Worm (Caenorhabditis elegans) whole organism, mixed stage, embryonic: Measurements from ENCODE around the gene pqn-31.

ENCODE experiments used
- M03D4.4 ChIP-seq: sonication (generic microtip); optimal IDR thresholded peaks from 2 replicates; lab custom pipeline; 2017; ENCODE audit warnings: mild to moderate bottlenecking, missing genetic modification characterization, missing compliant biosample characterization
- bed-3 ChIP-seq: fragments of 200-800 bp; sonication (Bioruptor generic); optimal IDR thresholded peaks from 3 replicates; lab custom pipeline; 2018; ENCODE audit warnings: mild to moderate bottlenecking, missing genetic modification characterization, moderate library complexity, missing compliant biosample characterization
- blmp-1 ChIP-seq: fragments of 150-350 bp; optimal IDR thresholded peaks from 2 replicates; lab custom pipeline; 2014; ENCODE audit warnings: missing biosample characterization, missing genetic modification characterization
- ceh-39 ChIP-seq: fragments of 150-350 bp; optimal IDR thresholded peaks from 2 replicates; lab custom pipeline; 2014; ENCODE audit warnings: missing biosample characterization, missing genetic modification characterization
- ceh-43 ChIP-seq: fragments of 200-800 bp; sonication (Bioruptor generic); optimal IDR thresholded peaks from 2 replicates; lab custom pipeline; 2018; ENCODE audit warnings: mild to moderate bottlenecking, missing genetic modification characterization, moderate library complexity, missing compliant biosample characterization
- ceh-83 ChIP-seq: fragments of 200-800 bp; sonication (Bioruptor generic); optimal IDR thresholded peaks from 2 replicates; lab custom pipeline; 2018; ENCODE audit warnings: mild to moderate bottlenecking, missing genetic modification characterization, missing compliant biosample characterization
- ces-1 ChIP-seq: fragments of 150-350 bp; optimal IDR thresholded peaks from 2 replicates; lab custom pipeline; 2014; ENCODE audit warnings: missing biosample characterization, missing genetic modification reagents, missing genetic modification characterization
- drap-1 ChIP-seq: fragments of 200-800 bp; sonication (Bioruptor generic); optimal IDR thresholded peaks from 3 replicates; lab custom pipeline; 2018; ENCODE audit warnings: mild to moderate bottlenecking, missing genetic modification characterization, missing compliant biosample characterization
- elt-1 ChIP-seq: sonication (generic microtip); optimal IDR thresholded peaks from 2 replicates; lab custom pipeline; 2017; ENCODE audit warnings: missing genetic modification characterization, mild to moderate bottlenecking, missing compliant biosample characterization, antibody characterized with exemption, moderate library complexity, borderline replicate concordance; ENCODE audit not compliant: insufficient read depth
- elt-3 ChIP-seq: fragments of 150-350 bp; optimal IDR thresholded peaks from 2 replicates; lab custom pipeline; 2014; ENCODE audit warnings: missing biosample characterization, missing genetic modification characterization
- flh-1 ChIP-seq: fragments of 200-800 bp; sonication (Bioruptor generic); optimal IDR thresholded peaks from 2 replicates; lab custom pipeline; 2018; ENCODE audit warnings: mild to moderate bottlenecking, missing genetic modification characterization, moderate library complexity, missing compliant biosample characterization
- ham-2 ChIP-seq: fragments of 200-800 bp; sonication (Bioruptor generic); optimal IDR thresholded peaks from 2 replicates; lab custom pipeline; 2018; ENCODE audit warnings: mild to moderate bottlenecking, missing genetic modification characterization, missing compliant biosample characterization
- hlh-1 ChIP-seq: fragments of 150-350 bp; optimal IDR thresholded peaks from 2 replicates; lab custom pipeline; 2014; ENCODE audit warnings: missing biosample characterization, missing genetic modification reagents, missing genetic modification characterization
- lin-13 ChIP-seq: fragments of 150-350 bp; optimal IDR thresholded peaks from 2 replicates; lab custom pipeline; 2014; ENCODE audit warnings: missing biosample characterization, missing genetic modification characterization
- lin-32 ChIP-seq: fragments of 200-800 bp; sonication (Bioruptor generic); optimal IDR thresholded peaks from 2 replicates; lab custom pipeline; 2018; ENCODE audit warnings: mild to moderate bottlenecking, missing genetic modification characterization, missing compliant biosample characterization
- mab-5 ChIP-seq: fragments of 150-350 bp; optimal IDR thresholded peaks from 2 replicates; lab custom pipeline; 2014; ENCODE audit warnings: missing biosample characterization, missing genetic modification characterization
- mep-1 ChIP-seq: fragments of 150-350 bp; optimal IDR thresholded peaks from 2 replicates; lab custom pipeline; 2017; ENCODE audit warnings: missing biosample characterization, missing genetic modification reagents, missing genetic modification characterization, inconsistent platforms
- mls-2 ChIP-seq: sonication (generic microtip); optimal IDR thresholded peaks from 2 replicates; lab custom pipeline; 2016; ENCODE audit warnings: mild to moderate bottlenecking, missing genetic modification characterization, moderate library complexity, missing compliant biosample characterization
- nhr-12 ChIP-seq: fragments of 150-350 bp; optimal IDR thresholded peaks from 2 replicates; lab custom pipeline; 2014; ENCODE audit warnings: missing biosample characterization, missing genetic modification characterization
- nhr-2 ChIP-seq: fragments of 150-350 bp; optimal IDR thresholded peaks from 2 replicates; lab custom pipeline; 2014; ENCODE audit warnings: missing biosample characterization, missing genetic modification characterization
- nhr-237 ChIP-seq: fragments of 150-350 bp; optimal IDR thresholded peaks from 2 replicates; lab custom pipeline; 2014; ENCODE audit warnings: missing biosample characterization, missing genetic modification characterization
- nhr-28 ChIP-seq: fragments of 150-350 bp; optimal IDR thresholded peaks from 2 replicates; lab custom pipeline; 2014; ENCODE audit warnings: missing biosample characterization, missing genetic modification characterization
- nhr-76 ChIP-seq: sonication (generic microtip); optimal IDR thresholded peaks from 2 replicates; lab custom pipeline; 2017; ENCODE audit warnings: missing biosample characterization, missing genetic modification characterization
- pha-4 ChIP-seq: fragments of 150-350 bp; optimal IDR thresholded peaks from 2 replicates; lab custom pipeline; 2018; ENCODE audit warnings: missing biosample characterization, missing genetic modification reagents, missing genetic modification characterization
- sem-2 ChIP-seq: fragments of 200-800 bp; sonication (Bioruptor generic); optimal IDR thresholded peaks from 2 replicates; lab custom pipeline; 2018; ENCODE audit warnings: mild to moderate bottlenecking, missing genetic modification characterization, missing compliant biosample characterization
- snpc-4 ChIP-seq: fragments of 150-350 bp; optimal IDR thresholded peaks from 2 replicates; lab custom pipeline; 2014; ENCODE audit warnings: missing biosample characterization, missing genetic modification characterization
- sptf-1 ChIP-seq: sonication (generic microtip); optimal IDR thresholded peaks from 2 replicates; lab custom pipeline; 2017; ENCODE audit warnings: mild to moderate bottlenecking, missing genetic modification characterization, moderate library complexity, missing compliant biosample characterization
- tbx-8 ChIP-seq: fragments of 200-800 bp; sonication (Bioruptor generic); optimal IDR thresholded peaks from 2 replicates; lab custom pipeline; 2018; ENCODE audit warnings: mild to moderate bottlenecking, missing genetic modification characterization, moderate library complexity, missing compliant biosample characterization
- unc-120 ChIP-seq: sonication (generic microtip); optimal IDR thresholded peaks from 2 replicates; lab custom pipeline; 2017; ENCODE audit warnings: missing genetic modification characterization, missing compliant biosample characterization; ENCODE audit not compliant: poor library complexity, severe bottlenecking
- unc-62 ChIP-seq: fragments of 150-350 bp; optimal IDR thresholded peaks from 2 replicates; lab custom pipeline; 2014; ENCODE audit warnings: missing biosample characterization, missing genetic modification reagents, missing genetic modification characterization
- zip-8 ChIP-seq: fragments of 150-350 bp; optimal IDR thresholded peaks from 2 replicates; lab custom pipeline; 2014; ENCODE audit warnings: missing biosample characterization, missing genetic modification characterization
- ztf-11 ChIP-seq: fragments of 150-350 bp; optimal IDR thresholded peaks from 2 replicates; lab custom pipeline; 2014; ENCODE audit warnings: missing biosample characterization, missing genetic modification characterization

The pqn-31 gene

DNA sequence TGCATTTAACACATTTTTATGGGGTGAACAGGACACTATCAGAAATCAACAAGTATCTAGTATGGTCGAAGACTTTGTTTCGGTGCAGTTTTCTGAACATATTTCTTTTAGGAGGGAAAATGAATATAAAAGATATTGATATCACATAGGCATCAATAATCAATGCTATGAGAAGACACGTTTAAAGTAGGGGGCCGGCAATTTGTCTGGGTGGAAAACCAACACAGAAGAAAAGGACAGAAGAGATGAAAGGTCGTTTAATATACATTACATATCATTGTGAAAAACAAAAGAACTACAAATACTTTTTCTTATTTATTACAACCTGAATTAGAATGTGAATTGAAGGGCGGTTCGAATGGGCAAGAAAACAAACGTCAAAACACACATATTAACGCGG, 43.0 kb downstream of the pqn-31 start:
- no peak for TF ChIP-seq ceh-83 (GFP tag; lab: Kevin White, UChicago)
- no peak for TF ChIP-seq bed-3 (GFP tag; lab: Kevin White, UChicago)
- no peak for TF ChIP-seq ceh-39 (tag; lab: Kevin White, UChicago)
- no peak for TF ChIP-seq hlh-1 (tag; lab: Kevin White, UChicago)
- no peak for TF ChIP-seq nhr-28
- no peak for TF ChIP-seq ztf-11
- no peak for TF ChIP-seq snpc-4
- no peak for TF ChIP-seq pha-4 (tag; lab: Kevin White, UChicago)

DNA sequence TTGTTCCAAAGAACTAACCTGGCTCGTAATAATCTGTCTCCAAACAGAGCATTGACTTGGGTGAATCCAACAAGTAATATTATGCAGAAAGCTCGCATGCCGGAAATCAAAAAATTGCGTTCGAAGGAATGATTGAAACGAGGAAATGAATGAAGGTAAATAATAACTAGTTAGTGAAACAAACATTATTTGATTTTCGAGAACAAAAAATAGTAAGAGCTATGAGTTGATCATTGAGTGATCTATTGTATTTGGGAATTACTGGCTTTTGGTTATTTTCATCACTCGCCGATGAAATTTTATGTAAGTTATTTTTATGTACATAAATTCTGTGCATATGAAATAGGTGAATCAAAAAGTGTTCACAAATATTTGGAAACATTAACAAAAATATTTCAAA, 45.4 kb downstream of the pqn-31 start, which contains the start of gene B0222.5:
Gene B0222.5, minus strand, starts transcription at position 101 of the 400 bp plus-strand sequence.
- TF ChIP-seq ceh-43 (GFP tag; lab: Kevin White, UChicago) (no peak), sptf-1 (tag; lab: Kevin White, UChicago) (no peak), ceh-83 (GFP tag; lab: Kevin White, UChicago) (no peak), nhr-2 (tag; lab: Kevin White, UChicago) (no peak), ces-1 (no peak), nhr-28 (no peak), blmp-1 (no peak), sem-2 (GFP tag; lab: Kevin White, UChicago) (no peak), M03D4.4 (tag; lab: Kevin White, UChicago) (no peak), lin-32 (GFP tag; lab: Kevin White, UChicago) (no peak), tbx-8 (GFP tag; lab: Kevin White, UChicago) (no peak), nhr-12 (tag; lab: Kevin White, UChicago) (no peak), unc-120 (no peak), drap-1 (GFP tag; lab: Kevin White, UChicago) (no peak)
- TF ChIP-seq, all 35 proteins: peak for 0

- TF ChIP-seq bed-3 (GFP tag; lab: Kevin White, UChicago), result no peak
- no peak for TF ChIP-seq ces-1
- no peak for TF ChIP-seq nhr-2 (tag; lab: Kevin White, UChicago)
- no peak for TF ChIP-seq tbx-8 (GFP tag; lab: Kevin White, UChicago)
- TF ChIP-seq M03D4.4 (tag; lab: Kevin White, UChicago), result no peak
- no peak for TF ChIP-seq nhr-28
- TF ChIP-seq flh-1, result no peak
- no peak for TF ChIP-seq elt-1 (tag; lab: Kevin White, UChicago)
- no peak for TF ChIP-seq mls-2 (tag; lab: Kevin White, UChicago)
- TF ChIP-seq pha-4 (tag; lab: Kevin White, UChicago), result no peak
- no peak for TF ChIP-seq lin-32 (GFP tag; lab: Kevin White, UChicago)
- TF ChIP-seq elt-3 (tag; lab: Kevin White, UChicago), result no peak
- TF ChIP-seq hlh-1 (tag; lab: Kevin White, UChicago), result no peak
- no peak for TF ChIP-seq nhr-237
- no peak for TF ChIP-seq lin-13 (tag; lab: Kevin White, UChicago)
- no peak for TF ChIP-seq blmp-1
- no peak for TF ChIP-seq nhr-76 (tag; lab: Kevin White, UChicago)
- no peak for TF ChIP-seq sptf-1 (tag; lab: Kevin White, UChicago)
- no peak for TF ChIP-seq ham-2 (GFP tag; lab: Kevin White, UChicago)
Measured at ce11 chrV:9155616-9156015, 46.2 kb downstream of the pqn-31 start.

- no peak for TF ChIP-seq lin-32 (GFP tag; lab: Kevin White, UChicago)
- no peak for TF ChIP-seq mep-1 (tag; lab: Kevin White, UChicago)
- TF ChIP-seq mls-2 (tag; lab: Kevin White, UChicago), result no peak
- no peak for TF ChIP-seq nhr-76 (tag; lab: Kevin White, UChicago)
- TF ChIP-seq ceh-83 (GFP tag; lab: Kevin White, UChicago), result no peak
- no peak for TF ChIP-seq ztf-11
- TF ChIP-seq elt-3 (tag; lab: Kevin White, UChicago), result no peak
- TF ChIP-seq M03D4.4 (tag; lab: Kevin White, UChicago), result no peak
- TF ChIP-seq tbx-8 (GFP tag; lab: Kevin White, UChicago), result no peak
- TF ChIP-seq nhr-2 (tag; lab: Kevin White, UChicago), result no peak
- no peak for TF ChIP-seq ceh-39 (tag; lab: Kevin White, UChicago)
- no peak for TF ChIP-seq zip-8 (tag; lab: Kevin White, UChicago)
- TF ChIP-seq ceh-43 (GFP tag; lab: Kevin White, UChicago), result no peak
- TF ChIP-seq nhr-12 (tag; lab: Kevin White, UChicago), result no peak
- no peak for TF ChIP-seq mab-5 (tag; lab: Kevin White, UChicago)
- TF ChIP-seq blmp-1, result no peak
- TF ChIP-seq lin-13 (tag; lab: Kevin White, UChicago), result no peak
- no peak for TF ChIP-seq bed-3 (GFP tag; lab: Kevin White, UChicago)
- no peak for TF ChIP-seq unc-62 (GFP tag; lab: Kevin White, UChicago)
Measured at ce11 chrV:9156679-9157078, 47.3 kb downstream of the pqn-31 start, which contains the start of gene B0222.15. TSS of gene B0222.15 (minus strand) at chrV:9156779.
